Worm (Caenorhabditis elegans) whole organism, L3 larva: ENCODE measurements around the gene irld-26.

Experiments
- ZK546.5 ChIP-seq: sonication (generic microtip); optimal IDR thresholded peaks from 2 replicates; lab custom pipeline; 2017; ENCODE audit warnings: missing biosample characterization, missing genetic modification characterization
- ama-1 ChIP-seq: fragments of 150-350 bp; optimal IDR thresholded peaks from 2 replicates; lab custom pipeline; 2018
- ceh-28 ChIP-seq: fragments of 150-350 bp; optimal IDR thresholded peaks from 2 replicates; lab custom pipeline; 2014; ENCODE audit warnings: missing biosample characterization, missing genetic modification reagents, missing genetic modification characterization
- fos-1 ChIP-seq: fragments of 150-350 bp; optimal IDR thresholded peaks from 2 replicates; lab custom pipeline; 2014; ENCODE audit warnings: missing biosample characterization, missing genetic modification characterization
- jun-1 ChIP-seq: fragments of 150-350 bp; optimal IDR thresholded peaks from 2 replicates; lab custom pipeline; 2014; ENCODE audit warnings: missing biosample characterization, missing genetic modification reagents, missing genetic modification characterization
- lin-15B ChIP-seq: fragments of 150-350 bp; optimal IDR thresholded peaks from 2 replicates; lab custom pipeline; 2014; ENCODE audit warnings: missing biosample characterization, missing genetic modification characterization
- nfya-1 ChIP-seq: sonication (generic microtip); optimal IDR thresholded peaks from 2 replicates; lab custom pipeline; 2017; ENCODE audit warnings: missing genetic modification characterization, mild to moderate bottlenecking, missing compliant biosample characterization, antibody characterized with exemption, moderate library complexity; ENCODE audit not compliant: insufficient read depth
- nhr-11 ChIP-seq: fragments of 150-350 bp; optimal IDR thresholded peaks from 2 replicates; lab custom pipeline; 2014; ENCODE audit warnings: missing biosample characterization, missing genetic modification characterization
- nhr-43 ChIP-seq: sonication (generic microtip); optimal IDR thresholded peaks from 2 replicates; lab custom pipeline; 2016; ENCODE audit warnings: mild to moderate bottlenecking, missing genetic modification characterization, missing compliant biosample characterization; ENCODE audit not compliant: poor library complexity, severe bottlenecking
- pha-4 ChIP-seq: fragments of 150-350 bp; optimal IDR thresholded peaks from 2 replicates; lab custom pipeline; 2014; ENCODE audit warnings: missing biosample characterization, missing genetic modification reagents, missing genetic modification characterization
- pqm-1 ChIP-seq: fragments of 150-350 bp; optimal IDR thresholded peaks from 2 replicates; lab custom pipeline; 2017; ENCODE audit warnings: missing biosample characterization, missing genetic modification characterization, inconsistent platforms
- skn-1 ChIP-seq: fragments of 150-350 bp; optimal IDR thresholded peaks from 2 replicates; lab custom pipeline; 2014; ENCODE audit warnings: missing biosample characterization, missing genetic modification characterization
- snpc-4 ChIP-seq: fragments of 150-350 bp; optimal IDR thresholded peaks from 2 replicates; lab custom pipeline; 2014; ENCODE audit warnings: missing biosample characterization, missing genetic modification characterization
- ztf-11 ChIP-seq: fragments of 150-350 bp; optimal IDR thresholded peaks from 2 replicates; lab custom pipeline; 2014; ENCODE audit warnings: missing biosample characterization, missing genetic modification characterization

DNA sequence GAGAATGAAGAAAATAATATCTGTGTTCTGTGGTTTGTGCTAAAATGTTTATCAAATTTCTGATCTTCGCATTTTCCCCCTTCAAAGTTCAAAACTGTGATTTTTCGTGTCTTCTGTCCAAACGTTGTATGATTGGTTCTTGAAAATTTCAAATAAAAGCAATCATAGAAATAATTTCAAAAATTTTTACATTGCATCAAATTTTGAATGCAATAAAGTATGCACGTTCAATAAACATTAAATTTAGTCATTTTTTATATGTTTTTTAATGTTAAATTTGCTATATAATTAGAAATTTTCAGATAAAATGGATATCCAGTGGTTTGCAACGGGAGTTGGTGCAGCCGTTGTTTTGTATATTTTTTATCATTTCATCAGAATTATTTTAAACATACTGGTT lies 19.0 kb downstream of the irld-26 start, which contains the start of gene stdh-2:
- TF ChIP-seq skn-1 (tag; lab: Kevin White, UChicago): no peak
- TF ChIP-seq nhr-11 (tag; lab: Kevin White, UChicago): no peak
- no peak for TF ChIP-seq ztf-11 (tag; lab: Kevin White, UChicago)
- TF ChIP-seq lin-15B (tag; lab: Kevin White, UChicago): no peak
- TF ChIP-seq fos-1: no peak
- TF ChIP-seq pqm-1 (tag; lab: Kevin White, UChicago): no peak
- no peak for TF ChIP-seq ceh-28 (tag; lab: Kevin White, UChicago)
- no peak for TF ChIP-seq nfya-1 (tag; lab: Kevin White, UChicago)
- no peak for TF ChIP-seq nhr-43 (tag; lab: Kevin White, UChicago)
- TF ChIP-seq pha-4: no peak
- no peak for TF ChIP-seq ama-1 (lab: Kevin White, UChicago)
- no peak for TF ChIP-seq snpc-4 (tag; lab: Kevin White, UChicago)
- no peak for TF ChIP-seq ZK546.5 (tag; lab: Kevin White, UChicago)
- no peak for TF ChIP-seq jun-1
